Worm (Caenorhabditis elegans) whole organism, young adult: ENCODE results near the gene H01G02.1.

Source experiments
- C06A6.2 ChIP-seq: fragments of 200-800 bp; sonication (Bioruptor generic); conservative IDR thresholded peaks from 2 replicates; pipeline ENCODE4 v1.3.6; 2022; ENCODE audit warnings: missing genetic modification characterization, missing compliant biosample characterization
- F55B11.4 ChIP-seq: sonication (generic microtip); optimal IDR thresholded peaks from 2 replicates; lab custom pipeline; 2016; ENCODE audit warnings: missing compliant biosample characterization, missing genetic modification characterization, borderline replicate concordance; ENCODE audit not compliant: insufficient read depth
- bed-1 ChIP-seq: fragments of 200-800 bp; sonication (Bioruptor generic); IDR thresholded peaks from 2 replicates; pipeline ENCODE4 v1.3.6; 2022; ENCODE audit warnings: missing genetic modification reagents, missing genetic modification characterization, missing compliant biosample characterization
- hrde-1 ChIP-seq: sonication (generic microtip); optimal IDR thresholded peaks from 2 replicates; lab custom pipeline; 2016; ENCODE audit warnings: missing genetic modification characterization, mild to moderate bottlenecking, missing compliant biosample characterization, moderate library complexity, missing genotype, missing genetic modification reagents, borderline replicate concordance
- lin-40 ChIP-seq: sonication (generic microtip); optimal IDR thresholded peaks from 2 replicates; lab custom pipeline; 2016; ENCODE audit warnings: missing genetic modification characterization, mild to moderate bottlenecking, missing compliant biosample characterization, missing genotype, missing genetic modification reagents
- mes-4 ChIP-seq: sonication (generic microtip); optimal IDR thresholded peaks from 2 replicates; lab custom pipeline; 2016; ENCODE audit warnings: missing genotype, missing genetic modification characterization, missing compliant biosample characterization
- nfya-1 ChIP-seq: sonication (generic microtip); optimal IDR thresholded peaks from 2 replicates; lab custom pipeline; 2017; ENCODE audit warnings: antibody characterized with exemption, missing compliant biosample characterization, missing genetic modification characterization, borderline replicate concordance; ENCODE audit not compliant: insufficient read depth
- sdz-38 ChIP-seq: sonication (generic microtip); optimal IDR thresholded peaks from 2 replicates; lab custom pipeline; 2016; ENCODE audit warnings: missing genotype, missing genetic modification characterization, missing compliant biosample characterization
- snpc-4 ChIP-seq, 5 experiments: fragments of 150-350 bp in 1 of 5; sonication (generic microtip) in 4 of 5; optimal IDR thresholded peaks; 2 replicates each; lab custom pipeline; 2014 to 2018; ENCODE audit warnings: missing genetic modification characterization in 5 of 5, missing biosample characterization in 3 of 5, antibody characterized with exemption in 2 of 5, mild to moderate bottlenecking in 2 of 5, missing compliant biosample characterization in 2 of 5, missing genotype in 2 of 5, moderate library complexity in 2 of 5, missing genetic modification reagents in 1 of 5
- sptf-2 ChIP-seq: fragments of 200-800 bp; sonication (Bioruptor generic); optimal IDR thresholded peaks from 2 replicates; lab custom pipeline; 2018; ENCODE audit warnings: mild to moderate bottlenecking, missing genetic modification characterization, missing compliant biosample characterization
- tlf-1 ChIP-seq: fragments of 200-800 bp; sonication (Bioruptor generic); optimal IDR thresholded peaks from 2 replicates; lab custom pipeline; 2018; ENCODE audit warnings: mild to moderate bottlenecking, missing genetic modification characterization, missing compliant biosample characterization
- unc-62 ChIP-seq: fragments of 150-350 bp; optimal IDR thresholded peaks from 2 replicates; lab custom pipeline; 2014; ENCODE audit warnings: missing biosample characterization, missing genetic modification reagents, missing genetic modification characterization

DNA sequence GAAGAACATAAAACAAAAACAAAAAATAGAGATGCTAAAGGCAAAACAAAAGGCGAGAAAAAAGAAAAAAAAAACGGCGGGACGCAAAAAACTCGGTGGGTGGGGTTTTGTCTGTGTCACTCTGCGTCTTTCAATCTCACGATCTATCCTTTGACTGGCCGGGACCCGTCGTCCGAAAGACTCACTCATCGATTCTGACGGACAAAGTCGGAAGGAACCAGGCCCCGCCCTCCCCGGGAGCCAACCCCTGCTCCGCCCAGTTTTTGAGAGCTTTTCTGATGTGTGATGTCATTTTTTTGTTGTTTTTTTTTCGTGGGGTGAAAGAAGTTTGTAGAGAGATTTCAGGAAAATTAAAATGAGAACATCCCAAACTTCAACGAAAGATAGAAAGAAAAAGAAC, 10.8 kb downstream of the H01G02.1 start:
- TF ChIP-seq sptf-2 (GFP tag; lab: Kevin White, UChicago) (no peak), unc-62 (GFP tag; lab: Kevin White, UChicago) (no peak), C06A6.2 (GFP tag; lab: Robert Waterston, UW) (no peak), bed-1 (GFP tag; lab: Robert Waterston, UW) (no peak), F55B11.4 (tag; lab: Kevin White, UChicago) (no peak), snpc-4 (GFP tag; optimal IDR thresholded peaks at IDR 0.05; lab: Kevin White, UChicago) (no peak), snpc-4 (tag; optimal IDR thresholded peaks at IDR 0.05; lab: Kevin White, UChicago) (no peak), lin-40 (no peak), sdz-38 (no peak), hrde-1 (no peak), tlf-1 (GFP tag; lab: Kevin White, UChicago) (no peak), nfya-1 (tag; lab: Kevin White, UChicago) (no peak), mes-4 (tag; lab: Kevin White, UChicago) (no peak)
